Fruit fly (Drosophila melanogaster) whole organism, embryonic: Measurements from ENCODE around the gene CG14866.
A peak's percentile ranks its signal among the peaks of the same experiment; 100 is the strongest.

Experiments
- Atf3 ChIP-seq: fragments of 200-800 bp; sonication (Bioruptor generic); optimal IDR thresholded peaks from 3 replicates; lab custom pipeline; 2016; ENCODE audit warnings: missing biosample characterization, missing genetic modification characterization
- Bdp1 ChIP-seq: fragments of 200-800 bp; sonication (Bioruptor generic); optimal IDR thresholded peaks from 3 replicates; lab custom pipeline; 2016; ENCODE audit warnings: missing biosample characterization, missing genetic modification characterization
- CG10209 ChIP-seq: fragments of 200-800 bp; sonication (Bioruptor generic); optimal IDR thresholded peaks from 3 replicates; lab custom pipeline; 2017; ENCODE audit warnings: missing biosample characterization, mild to moderate bottlenecking, missing genetic modification characterization, missing genetic modification reagents
- CG11696 ChIP-seq: fragments of 200-800 bp; sonication (Bioruptor generic); IDR thresholded peaks from 2 replicates; pipeline ENCODE4 v1.3.6; 2022; ENCODE audit warnings: missing biosample characterization, missing genetic modification characterization
- CG14860 ChIP-seq: fragments of 200-800 bp; sonication (Bioruptor generic); IDR thresholded peaks from 3 replicates; pipeline ENCODE4 v1.3.6; 2022; ENCODE audit warnings: missing biosample characterization, missing genetic modification characterization; ENCODE audit not compliant: partially characterized antibody
- CG1832 ChIP-seq: fragments of 200-800 bp; sonication (Bioruptor generic); optimal IDR thresholded peaks from 2 replicates; lab custom pipeline; 2017; ENCODE audit warnings: missing biosample characterization, mild to moderate bottlenecking, missing genetic modification characterization, inconsistent platforms
- CG32767 ChIP-seq: fragments of 200-800 bp; sonication (Bioruptor generic); IDR thresholded peaks from 2 replicates; pipeline ENCODE4 v1.3.6; 2022; ENCODE audit warnings: missing biosample characterization, missing genetic modification characterization
- CG3281 ChIP-seq: fragments of 200-800 bp; sonication (Bioruptor generic); optimal IDR thresholded peaks from 3 replicates; lab custom pipeline; 2017; ENCODE audit warnings: missing biosample characterization, mild to moderate bottlenecking, missing genetic modification characterization
- CG34376 ChIP-seq: fragments of 200-800 bp; sonication (Bioruptor generic); optimal IDR thresholded peaks from 2 replicates; lab custom pipeline; 2018; ENCODE audit warnings: missing biosample characterization, mild to moderate bottlenecking, missing genetic modification characterization
- CG42726 ChIP-seq: fragments of 200-800 bp; sonication (Bioruptor generic); IDR thresholded peaks from 2 replicates; pipeline ENCODE4 v1.3.6; 2022; ENCODE audit warnings: missing biosample characterization, missing genetic modification characterization; ENCODE audit not compliant: partially characterized antibody
- CG4360 ChIP-seq: fragments of 200-800 bp; sonication (Bioruptor generic); IDR thresholded peaks from 2 replicates; pipeline ENCODE4 v1.3.6; 2022; ENCODE audit warnings: missing biosample characterization, missing genetic modification characterization
- CG43689 ChIP-seq: fragments of 200-800 bp; sonication (Bioruptor generic); IDR thresholded peaks from 2 replicates; pipeline ENCODE4 v1.3.6; 2022; ENCODE audit warnings: missing biosample characterization, missing genetic modification characterization
- CG4820 ChIP-seq: fragments of 200-800 bp; sonication (Bioruptor generic); optimal IDR thresholded peaks from 3 replicates; lab custom pipeline; 2016; ENCODE audit warnings: missing biosample characterization, missing genetic modification characterization
- CG9876 ChIP-seq: fragments of 200-800 bp; sonication (Bioruptor generic); optimal IDR thresholded peaks from 2 replicates; lab custom pipeline; 2016; ENCODE audit warnings: missing biosample characterization, missing genetic modification characterization
- Dek ChIP-seq: fragments of 200-800 bp; sonication (Bioruptor generic); optimal IDR thresholded peaks from 3 replicates; lab custom pipeline; 2019; ENCODE audit warnings: missing biosample characterization, mild to moderate bottlenecking, missing genetic modification characterization, moderate library complexity
- Dll ChIP-seq: fragments of 200-800 bp; sonication (Bioruptor generic); IDR thresholded peaks from 4 replicates; pipeline ENCODE4 v1.3.6; 2022; ENCODE audit warnings: missing biosample characterization, missing genetic modification characterization; ENCODE audit not compliant: partially characterized antibody
- Doc2 ChIP-seq: fragments of 200-800 bp; sonication (Bioruptor generic); IDR thresholded peaks from 2 replicates; pipeline ENCODE4 v1.3.6; 2022; ENCODE audit warnings: missing biosample characterization, missing genetic modification characterization
- Eip74EF ChIP-seq, 2 experiments: fragments of 200-800 bp in 1 of 2; fragments of >200 bp in 1 of 2; sonication (Bioruptor generic) in 1 of 2; optimal IDR thresholded peaks; 2 replicates each; lab custom pipeline; 2017 to 2019; ENCODE audit warnings: missing biosample characterization in 2 of 2, missing genetic modification characterization in 2 of 2, mild to moderate bottlenecking in 1 of 2, moderate library complexity in 1 of 2
- Ets65A ChIP-seq: fragments of 200-800 bp; sonication (Bioruptor generic); peaks from one replicate; lab custom pipeline; 2016; ENCODE audit warnings: missing biosample characterization, missing genetic modification characterization
- HLH3B ChIP-seq: fragments of 200-800 bp; sonication (Bioruptor generic); IDR thresholded peaks from 2 replicates; pipeline ENCODE4 v1.3.6; 2022; ENCODE audit warnings: missing biosample characterization, missing genetic modification characterization
- Hr78 ChIP-seq, 2 experiments: fragments of 200-800 bp in 1 of 2; fragments of >200 bp in 1 of 2; sonication (Bioruptor generic) in 1 of 2; optimal IDR thresholded peaks; 2 replicates each; lab custom pipeline; 2017 to 2019; ENCODE audit warnings: missing biosample characterization in 2 of 2, missing genetic modification characterization in 2 of 2, mild to moderate bottlenecking in 1 of 2, moderate library complexity in 1 of 2
- Jarid2 ChIP-seq: fragments of 200-800 bp; sonication (Bioruptor generic); optimal IDR thresholded peaks from 3 replicates; lab custom pipeline; 2017; ENCODE audit warnings: mild to moderate bottlenecking, missing biosample characterization, missing genetic modification reagents, missing genetic modification characterization
- Med ChIP-seq: fragments of 200-800 bp; sonication (Bioruptor generic); peaks from one replicate; lab custom pipeline; 2016; ENCODE audit warnings: missing biosample characterization, missing genetic modification characterization, mild to moderate bottlenecking, inconsistent platforms, moderate library complexity
- Pdp1 ChIP-seq, 2 experiments: fragments of 200-800 bp; sonication (Bioruptor generic); optimal IDR thresholded peaks; 3 replicates each; lab custom pipeline; 2016; ENCODE audit warnings: missing biosample characterization in 2 of 2, missing genetic modification characterization in 2 of 2, mild to moderate bottlenecking in 1 of 2, moderate library complexity in 1 of 2
- TFAM ChIP-seq: fragments of 200-800 bp; sonication (Bioruptor generic); optimal IDR thresholded peaks from 2 replicates; lab custom pipeline; 2017; ENCODE audit warnings: missing biosample characterization, missing genetic modification characterization, inconsistent platforms
- caup ChIP-seq: fragments of 200-800 bp; sonication (Bioruptor generic); optimal IDR thresholded peaks from 3 replicates; lab custom pipeline; 2017; ENCODE audit warnings: missing biosample characterization, mild to moderate bottlenecking, missing genetic modification characterization, moderate library complexity; ENCODE audit not compliant: severe bottlenecking
- cg ChIP-seq: fragments of 200-800 bp; sonication (Bioruptor generic); optimal IDR thresholded peaks from 3 replicates; lab custom pipeline; 2019; ENCODE audit warnings: missing biosample characterization, mild to moderate bottlenecking, missing genetic modification characterization, moderate library complexity
- ci ChIP-seq: fragments of 200-800 bp; sonication (Bioruptor generic); IDR thresholded peaks from 3 replicates; pipeline ENCODE4 v1.3.6; 2022; ENCODE audit warnings: missing biosample characterization, missing genetic modification characterization
- dpn ChIP-seq, 2 experiments: fragments of 200-800 bp; sonication (Bioruptor generic); optimal IDR thresholded peaks; 3 replicates each; lab custom pipeline; 2016; ENCODE audit warnings: missing biosample characterization in 2 of 2, missing genetic modification characterization in 2 of 2
- kah ChIP-seq: fragments of 200-800 bp; sonication (Bioruptor generic); optimal IDR thresholded peaks from 2 replicates; lab custom pipeline; 2018; ENCODE audit warnings: missing biosample characterization, mild to moderate bottlenecking, missing genetic modification characterization
- lab ChIP-seq: fragments of 200-800 bp; sonication (Bioruptor generic); optimal IDR thresholded peaks from 3 replicates; lab custom pipeline; 2017; ENCODE audit warnings: missing biosample characterization, missing genetic modification characterization, mild to moderate bottlenecking, moderate library complexity, missing genetic modification reagents
- lola ChIP-seq, 3 experiments: fragments of >200 bp in 2 of 3; fragments of 200-800 bp in 1 of 3; sonication (Bioruptor generic) in 1 of 3; optimal IDR thresholded peaks; 2 replicates each; lab custom pipeline; 2017 to 2019; ENCODE audit warnings: missing biosample characterization in 3 of 3, missing genetic modification characterization in 3 of 3, mild to moderate bottlenecking in 1 of 3, moderate library complexity in 1 of 3
- row ChIP-seq: fragments of 200-800 bp; sonication (Bioruptor generic); IDR thresholded peaks from 3 replicates; pipeline ENCODE4 v1.3.6; 2022; ENCODE audit warnings: missing biosample characterization, missing genetic modification characterization
- sd ChIP-seq: fragments of 200-800 bp; sonication (Bioruptor generic); optimal IDR thresholded peaks from 3 replicates; lab custom pipeline; 2018; ENCODE audit warnings: missing biosample characterization, mild to moderate bottlenecking, missing genetic modification characterization, moderate library complexity
- sens ChIP-seq: fragments of 200-800 bp; sonication (Bioruptor generic); peaks from one replicate; lab custom pipeline; 2016; ENCODE audit warnings: missing biosample characterization, missing genetic modification characterization
- sens-2 ChIP-seq: fragments of 200-800 bp; sonication (Bioruptor generic); IDR thresholded peaks from 2 replicates; pipeline ENCODE4 v1.3.6; 2022; ENCODE audit warnings: missing biosample characterization, missing genetic modification characterization
- trem ChIP-seq: fragments of 200-800 bp; optimal IDR thresholded peaks from 3 replicates; lab custom pipeline; 2019; ENCODE audit warnings: missing biosample characterization, mild to moderate bottlenecking, missing genetic modification characterization, moderate library complexity
- unpg ChIP-seq: fragments of 200-800 bp; sonication (Bioruptor generic); optimal IDR thresholded peaks from 3 replicates; lab custom pipeline; 2018; ENCODE audit warnings: missing biosample characterization, mild to moderate bottlenecking, missing genetic modification characterization, moderate library complexity
- usp ChIP-seq: fragments of >200 bp; optimal IDR thresholded peaks from 2 replicates; lab custom pipeline; 2017; ENCODE audit warnings: missing biosample characterization, missing genetic modification characterization
- vvl ChIP-seq: fragments of 200-800 bp; sonication (Bioruptor generic); IDR thresholded peaks from 2 replicates; pipeline ENCODE4 v1.3.6; 2022; ENCODE audit warnings: missing biosample characterization, missing genetic modification characterization
- z ChIP-seq: fragments of 200-800 bp; sonication (Bioruptor generic); IDR thresholded peaks from 3 replicates; pipeline ENCODE4 v1.3.6; 2022; ENCODE audit warnings: missing biosample characterization, missing genetic modification characterization
- zen ChIP-seq: fragments of 200-800 bp; sonication (Bioruptor generic); optimal IDR thresholded peaks from 3 replicates; lab custom pipeline; 2018; ENCODE audit warnings: missing biosample characterization, mild to moderate bottlenecking, missing genetic modification characterization, moderate library complexity
- zf30C ChIP-seq: fragments of 200-800 bp; sonication (Bioruptor generic); optimal IDR thresholded peaks from 3 replicates; lab custom pipeline; 2018; ENCODE audit warnings: missing biosample characterization, mild to moderate bottlenecking, missing genetic modification characterization

CG14866 gene

dm6 chr3R:15309924-15310323 lies 6.3 kb upstream of the CG14866 start, which contains the start of gene Tm2:
Gene Tm2 (plus strand): TSS chr3R:15310193.
- no peak for TF ChIP-seq CG4820 (GFP tag; lab: Kevin White, UChicago)
- peak; percentile 66 for TF ChIP-seq cg (GFP tag; lab: Kevin White, UChicago)
- no peak for TF ChIP-seq lola (GFP tag; optimal IDR thresholded peaks at IDR 0.05; lab: Kevin White, UChicago)
- 0 out of 3 replicates have a peak, but pooled peaks have one; percentile 27 for TF ChIP-seq z
- no peak for TF ChIP-seq lab (GFP tag; lab: Kevin White, UChicago)
- TF ChIP-seq sd (tag; lab: Kevin White, UChicago) = peak; percentile 1
- no peak for TF ChIP-seq CG10209 (GFP tag; lab: Kevin White, UChicago)
- no peak for TF ChIP-seq CG14860 (GFP tag; lab: Robert Waterston, UW)
- no peak for TF ChIP-seq Dek (tag; lab: Kevin White, UChicago)
- peak in 1 of 2 experiments; percentile 54 for TF ChIP-seq Pdp1 (GFP tag; optimal IDR thresholded peaks at IDR 0.05; lab: Kevin White, UChicago)
- no peak for TF ChIP-seq CG42726
- TF ChIP-seq CG34376 (GFP tag; lab: Kevin White, UChicago) = no peak
- peak; percentile 82 for TF ChIP-seq sens (GFP tag; lab: Kevin White, UChicago)
- peak; percentile 70 for TF ChIP-seq Med (GFP tag; lab: Kevin White, UChicago)
- 0 out of 2 replicates have a peak, but pooled peaks have one; percentile 15 for TF ChIP-seq CG32767 (GFP tag; lab: Robert Waterston, UW)
- no peak for TF ChIP-seq trem (tag; lab: Kevin White, UChicago)

dm6 chr3R:15310695-15311094 lies 5.6 kb upstream of the CG14866 start:
- TF ChIP-seq caup (GFP tag; lab: Kevin White, UChicago) = no peak
- TF ChIP-seq CG4360 (GFP tag; lab: Robert Waterston, UW) = no peak
- peak; percentile 63 for TF ChIP-seq cg (GFP tag; lab: Kevin White, UChicago)
- TF ChIP-seq sd (tag; lab: Kevin White, UChicago) = peak; percentile 36
- no peak for TF ChIP-seq zen (tag; lab: Kevin White, UChicago)
- TF ChIP-seq usp = no peak
- no peak for TF ChIP-seq unpg (GFP tag; lab: Kevin White, UChicago)
- TF ChIP-seq vvl (GFP tag; lab: Robert Waterston, UW) = 0 out of 2 replicates have a peak, but pooled peaks have one; percentile 8
- peak in 1 of 2 experiments; percentile 17 for TF ChIP-seq dpn (GFP tag; optimal IDR thresholded peaks at IDR 0.05; lab: Kevin White, UChicago)
- TF ChIP-seq sens (GFP tag; lab: Kevin White, UChicago) = peak; percentile 23
- TF ChIP-seq Bdp1 (GFP tag; lab: Kevin White, UChicago) = no peak
- TF ChIP-seq kah (GFP tag; lab: Kevin White, UChicago) = peak; percentile 76
- TF ChIP-seq ci (GFP tag; lab: Robert Waterston, UW) = 0 out of 3 replicates have a peak, but pooled peaks have one; percentile 6
- no peak for TF ChIP-seq CG11696 (GFP tag; lab: Robert Waterston, UW)
- no peak for TF ChIP-seq HLH3B (GFP tag; lab: Robert Waterston, UW)
- TF ChIP-seq, all 482 proteins: peak for 7

dm6 chr3R:15313836-15314235 lies 2.4 kb upstream of the CG14866 start:
- peak in 1 of 2 experiments; percentile 96 for TF ChIP-seq Hr78 (GFP tag; optimal IDR thresholded peaks at IDR 0.05; lab: Kevin White, UChicago)
- TF ChIP-seq Jarid2 = no peak
- no peak for TF ChIP-seq sens-2 (GFP tag; lab: Robert Waterston, UW)
- no peak for TF ChIP-seq Dll (GFP tag; lab: Robert Waterston, UW)
- no peak for TF ChIP-seq Atf3
- TF ChIP-seq Doc2 (GFP tag; lab: Robert Waterston, UW) = no peak
- no peak for TF ChIP-seq TFAM (GFP tag; lab: Kevin White, UChicago)
- TF ChIP-seq row (GFP tag; lab: Robert Waterston, UW) = no peak
- TF ChIP-seq zf30C = peak; percentile 28
- no peak for TF ChIP-seq lab (GFP tag; lab: Kevin White, UChicago)
- no peak for TF ChIP-seq CG3281 (GFP tag; lab: Kevin White, UChicago)
- peak; percentile 22 for TF ChIP-seq Med (GFP tag; lab: Kevin White, UChicago)
- no peak for TF ChIP-seq CG9876 (GFP tag; lab: Kevin White, UChicago)
- TF ChIP-seq Eip74EF (GFP tag; optimal IDR thresholded peaks at IDR 0.05; lab: Kevin White, UChicago) = no peak
- TF ChIP-seq Ets65A (GFP tag; lab: Kevin White, UChicago) = peak; percentile 66
- peak; percentile 22 for TF ChIP-seq CG1832
- TF ChIP-seq CG43689 (GFP tag; lab: Robert Waterston, UW) = no peak
